Fruit fly (Drosophila melanogaster) whole organism, wandering third instar larva: ENCODE data around the gene Prx5.
A peak's percentile ranks its signal among the peaks of the same experiment; 100 is the strongest.

Source experiments
- CG32264 ChIP-seq: fragments of 200-800 bp; sonication (Bioruptor generic); optimal IDR thresholded peaks from 2 replicates; lab custom pipeline; 2016; ENCODE audit warnings: missing biosample characterization, missing genetic modification characterization
- Dif ChIP-seq: fragments of 200-275, 200-300 bp; sonication (Bioruptor generic); optimal IDR thresholded peaks from 2 replicates; lab custom pipeline; 2018; ENCODE audit warnings: missing biosample characterization, missing genetic modification characterization; ENCODE audit not compliant: partially characterized antibody
- Myc ChIP-seq: fragments of >200 bp; optimal IDR thresholded peaks from 2 replicates; lab custom pipeline; 2017
- OdsH ChIP-seq: fragments of 200-800 bp; sonication (Bioruptor generic); optimal IDR thresholded peaks from 2 replicates; lab custom pipeline; 2016; ENCODE audit warnings: missing biosample characterization, mild to moderate bottlenecking, missing genetic modification characterization
- fru ChIP-seq: fragments of 200-800 bp; sonication (Bioruptor generic); optimal IDR thresholded peaks from 3 replicates; lab custom pipeline; 2016; ENCODE audit warnings: missing biosample characterization, mild to moderate bottlenecking, missing genetic modification characterization
- h ChIP-seq: fragments of 200-800 bp; sonication (Bioruptor generic); optimal IDR thresholded peaks from 3 replicates; lab custom pipeline; 2016; ENCODE audit warnings: missing biosample characterization, mild to moderate bottlenecking, missing genetic modification characterization
- jim ChIP-seq: fragments of 175-275, 200-325 bp; sonication (Bioruptor generic); optimal IDR thresholded peaks from 2 replicates; lab custom pipeline; 2016; ENCODE audit warnings: missing biosample characterization, mild to moderate bottlenecking, missing genetic modification characterization
- pan ChIP-seq: fragments of >200 bp; optimal IDR thresholded peaks from 2 replicates; lab custom pipeline; 2017
- psq ChIP-seq: fragments of 200-800 bp; sonication (Bioruptor generic); optimal IDR thresholded peaks from 3 replicates; lab custom pipeline; 2017; ENCODE audit warnings: missing biosample characterization, mild to moderate bottlenecking, missing genetic modification characterization, moderate library complexity
- usp ChIP-seq: fragments of >200 bp; optimal IDR thresholded peaks from 2 replicates; lab custom pipeline; 2017; ENCODE audit warnings: missing biosample characterization, missing genetic modification characterization

DNA sequence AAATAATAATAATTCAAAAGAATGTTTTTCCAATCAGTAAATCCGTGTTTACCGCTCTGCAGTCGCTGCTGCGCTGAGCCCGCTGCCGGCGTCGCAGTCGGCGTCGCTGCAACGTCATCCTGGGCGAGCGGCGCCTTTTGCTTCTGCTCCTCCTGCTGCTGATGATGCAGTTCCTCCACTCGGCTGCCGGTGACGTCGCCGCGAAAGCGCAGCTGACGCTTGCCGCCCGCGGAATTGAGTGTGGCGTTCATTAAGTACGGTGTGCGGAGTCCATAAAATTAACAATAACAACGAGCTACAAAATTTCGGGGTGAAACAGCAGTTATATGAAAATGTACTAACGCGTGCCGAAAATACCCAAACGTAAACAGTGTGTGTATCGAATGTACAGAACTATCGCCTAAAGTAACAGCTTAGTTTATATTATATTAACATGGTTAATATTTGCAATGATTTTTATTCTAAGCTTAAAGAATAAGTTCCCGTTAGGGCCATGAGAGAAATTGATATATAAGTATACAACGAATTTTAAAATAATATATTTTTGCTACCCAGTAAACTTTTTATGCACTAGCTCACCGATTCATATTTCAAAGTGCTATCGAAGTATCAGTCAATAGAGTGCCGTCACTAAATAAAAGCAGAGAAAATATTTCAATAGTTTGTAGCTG is 2.9 kb downstream of the Prx5 start, which contains the start of the genes CG7218 and Cbp20:
- TF ChIP-seq jim (GFP tag; lab: Kevin White, UChicago): no peak
- TF ChIP-seq pan (lab: Kevin White, UChicago): no peak
- peak; percentile 70 for TF ChIP-seq OdsH (GFP tag; lab: Kevin White, UChicago)
- TF ChIP-seq usp (GFP tag; lab: Kevin White, UChicago): no peak
- peak; percentile 73 for TF ChIP-seq h (GFP tag; lab: Kevin White, UChicago)
- TF ChIP-seq psq (GFP tag; lab: Kevin White, UChicago): peak; percentile 61
- TF ChIP-seq Myc (lab: Kevin White, UChicago): no peak
- TF ChIP-seq fru (GFP tag; lab: Kevin White, UChicago): peak; percentile 72
- TF ChIP-seq CG32264 (GFP tag; lab: Kevin White, UChicago): no peak
- no peak for TF ChIP-seq Dif (GFP tag; lab: Kevin White, UChicago)
